Worm (Caenorhabditis elegans): ENCODE results near the gene otub-3.

The otub-3 gene

DNA sequence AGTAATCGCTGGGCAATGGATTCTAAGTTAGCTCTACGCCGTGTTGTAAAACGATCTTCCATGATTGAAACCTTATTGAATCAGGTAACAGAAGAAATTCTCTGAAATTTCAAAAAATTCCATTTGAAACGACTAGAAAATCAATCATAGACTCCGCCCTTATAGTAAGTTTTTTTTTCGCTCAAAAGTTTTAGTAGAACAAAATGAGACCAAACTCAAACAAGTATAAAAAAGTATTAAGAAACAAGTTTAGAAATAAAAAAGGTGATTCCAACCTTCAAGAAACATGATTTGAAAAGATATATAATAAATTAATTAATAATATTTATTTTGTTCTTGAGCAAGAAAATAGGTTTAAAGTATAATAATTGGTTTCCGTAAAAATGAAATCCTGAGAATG lies 50.1 kb downstream of the otub-3 start, which contains the start of gene C33D9.6:
TSS of gene C33D9.6 (minus strand) at position 101 of the 400 bp plus-strand sequence.
- TF ChIP-seq ceh-31 (tag; optimal IDR thresholded peaks at IDR 0.05) = no peak
- TF ChIP-seq elt-4 (tag; optimal IDR thresholded peaks at IDR 0.05) = no peak
- no peak for TF ChIP-seq Y22D7AL.16 (tag; optimal IDR thresholded peaks at IDR 0.05)
- TF ChIP-seq odd-2 (tag; optimal IDR thresholded peaks at IDR 0.05) = no peak
- no peak for TF ChIP-seq ceh-14 (tag; optimal IDR thresholded peaks at IDR 0.05)
- TF ChIP-seq ama-1 (optimal IDR thresholded peaks at IDR 0.05) = no peak
- no peak for TF ChIP-seq ceh-19 (GFP tag; optimal IDR thresholded peaks at IDR 0.05)
- no peak for TF ChIP-seq sdc-2 (tag; optimal IDR thresholded peaks at IDR 0.05)
- no peak for TF ChIP-seq K09A11.1 (tag; optimal IDR thresholded peaks at IDR 0.05; ENCODE audit: insufficient read depth)
- TF ChIP-seq ceh-9 (tag; optimal IDR thresholded peaks at IDR 0.05) = no peak
- TF ChIP-seq rnt-1 (tag; optimal IDR thresholded peaks at IDR 0.05) = no peak
- TF ChIP-seq K02D7.2 (tag; optimal IDR thresholded peaks at IDR 0.05) = no peak
- TF ChIP-seq npax-4 (tag; optimal IDR thresholded peaks at IDR 0.05) = no peak
